Worm (Caenorhabditis elegans) whole organism, L4/young adult: ENCODE measurements around the gene R05A10.7.

ENCODE experiments used
- W03F9.2 ChIP-seq: fragments of 150-350 bp; optimal IDR thresholded peaks from 2 replicates; lab custom pipeline; 2014; ENCODE audit warnings: missing biosample characterization, missing genetic modification characterization
- him-1 ChIP-seq: sonication (generic microtip); optimal IDR thresholded peaks from 2 replicates; lab custom pipeline; 2016; ENCODE audit warnings: missing genotype, missing genetic modification reagents, missing genetic modification characterization, missing compliant biosample characterization

- TF ChIP-seq him-1 = no peak
- TF ChIP-seq W03F9.2 = no peak
These were observed 23.6 kb upstream of the R05A10.7 start for ce11 chrIV:14186264-14186663.
